Worm (Caenorhabditis elegans) whole organism, L2 larva: ENCODE data around the gene his-42.

ENCODE experiments used
- R02D3.7 ChIP-seq: fragments of 150-350 bp; optimal IDR thresholded peaks from 2 replicates; lab custom pipeline; 2014; ENCODE audit warnings: missing biosample characterization, missing genetic modification characterization
- Y55F3AM.14 ChIP-seq: fragments of 200-800 bp; sonication (Bioruptor generic); optimal IDR thresholded peaks from 2 replicates; lab custom pipeline; 2018; ENCODE audit warnings: mild to moderate bottlenecking, missing genetic modification characterization, missing compliant biosample characterization
- ZK546.5 ChIP-seq: sonication (generic microtip); optimal IDR thresholded peaks from 2 replicates; lab custom pipeline; 2017; ENCODE audit warnings: missing biosample characterization, missing genetic modification characterization
- alr-1 ChIP-seq: fragments of 150-350 bp; optimal IDR thresholded peaks from 2 replicates; lab custom pipeline; 2014; ENCODE audit warnings: missing biosample characterization, missing genetic modification characterization
- aly-2 ChIP-seq: fragments of 150-350 bp; optimal IDR thresholded peaks from 2 replicates; lab custom pipeline; 2014; ENCODE audit warnings: missing biosample characterization, missing genetic modification characterization
- ceh-82 ChIP-seq: fragments of 150-350 bp; optimal IDR thresholded peaks from 2 replicates; lab custom pipeline; 2014; ENCODE audit warnings: missing biosample characterization, missing genetic modification characterization
- lin-13 ChIP-seq: fragments of 150-350 bp; optimal IDR thresholded peaks from 2 replicates; lab custom pipeline; 2014; ENCODE audit warnings: missing biosample characterization, missing genetic modification reagents, missing genetic modification characterization
- mab-5 ChIP-seq: fragments of 150-350 bp; optimal IDR thresholded peaks from 2 replicates; lab custom pipeline; 2014; ENCODE audit warnings: missing biosample characterization, missing genetic modification characterization
- nhr-237 ChIP-seq: fragments of 150-350 bp; optimal IDR thresholded peaks from 2 replicates; lab custom pipeline; 2014; ENCODE audit warnings: missing biosample characterization, missing genetic modification characterization
- nhr-25 ChIP-seq: fragments of 150-350 bp; sonication (generic microtip); optimal IDR thresholded peaks from 3 replicates; lab custom pipeline; 2014; ENCODE audit warnings: missing biosample characterization, missing genetic modification characterization
- ztf-1 ChIP-seq: fragments of 200-800 bp; sonication (Bioruptor generic); conservative IDR thresholded peaks from 2 replicates; pipeline ENCODE4 v1.3.6; 2022; ENCODE audit warnings: missing genetic modification characterization, missing compliant biosample characterization

- no peak for TF ChIP-seq mab-5 (tag; lab: Kevin White, UChicago)
- no peak for TF ChIP-seq nhr-237 (tag; lab: Kevin White, UChicago)
- TF ChIP-seq ceh-82: no peak
- TF ChIP-seq lin-13: no peak
- no peak for TF ChIP-seq aly-2 (tag; lab: Kevin White, UChicago)
- no peak for TF ChIP-seq nhr-25
- TF ChIP-seq alr-1: no peak
- no peak for TF ChIP-seq Y55F3AM.14 (GFP tag; lab: Kevin White, UChicago)
- TF ChIP-seq ztf-1 (GFP tag; lab: Robert Waterston, UW): no peak
- no peak for TF ChIP-seq R02D3.7 (tag; lab: Kevin White, UChicago)
- no peak for TF ChIP-seq ZK546.5
These were observed 31.4 kb upstream of the his-42 start for ce11 chrII:13859847-13860246.
